Fruit fly (Drosophila melanogaster) S2 (cell line): Measurements from ENCODE around the gene CG3430.

Experiments used
- CG8478 ChIP-seq: fragments of >200 bp; optimal IDR thresholded peaks from 2 replicates; lab custom pipeline; 2018
- CTCF ChIP-seq, 2 experiments: fragments of >200 bp; optimal IDR thresholded peaks; 2 replicates each; lab custom pipeline; 2018

Gene CG3430

dm6 chr2L:6998736-6999135 is 41.9 kb downstream of the CG3430 start:
- TF ChIP-seq CG8478 (lab: Kevin White, UChicago): no peak
- TF ChIP-seq CTCF (optimal IDR thresholded peaks at IDR 0.05; lab: Kevin White, UChicago): no peak

- no peak for TF ChIP-seq CTCF (optimal IDR thresholded peaks at IDR 0.05; lab: Kevin White, UChicago)
- no peak for TF ChIP-seq CG8478 (lab: Kevin White, UChicago)
Observed at dm6 chr2L:7004304-7004703, 47.5 kb downstream of the CG3430 start.

- TF ChIP-seq CTCF (optimal IDR thresholded peaks at IDR 0.05; lab: Kevin White, UChicago) (no peak), CG8478 (lab: Kevin White, UChicago) (no peak)
Observed at dm6 chr2L:7005489-7005888, 48.7 kb downstream of the CG3430 start.

- TF ChIP-seq CG8478 (lab: Kevin White, UChicago) (no peak), CTCF (optimal IDR thresholded peaks at IDR 0.05; lab: Kevin White, UChicago) (no peak)
Observed at dm6 chr2L:7007564-7007963, 50.8 kb downstream of the CG3430 start.
